Worm (Caenorhabditis elegans) whole organism, L1 larva: ENCODE data around the gene tat-3.

Source experiments
- ama-1 ChIP-seq: fragments of 150-350 bp; optimal IDR thresholded peaks from 2 replicates; lab custom pipeline; 2014
- blmp-1 ChIP-seq: fragments of 150-350 bp; optimal IDR thresholded peaks from 2 replicates; lab custom pipeline; 2014; ENCODE audit warnings: missing biosample characterization, missing genetic modification characterization
- ceh-88 ChIP-seq: fragments of 200-800 bp; sonication (Bioruptor generic); IDR thresholded peaks from 2 replicates; pipeline ENCODE4 v1.3.6; 2022; ENCODE audit warnings: missing genetic modification characterization, missing compliant biosample characterization
- egl-27 ChIP-seq, 2 experiments: fragments of 150-350 bp in 1 of 2; sonication (generic microtip); optimal IDR thresholded peaks; 3 replicates each; lab custom pipeline; 2017 to 2018; ENCODE audit warnings: missing biosample characterization in 2 of 2, missing genetic modification characterization in 2 of 2, missing genetic modification reagents in 2 of 2
- elt-2 ChIP-seq: sonication (generic microtip); optimal IDR thresholded peaks from 2 replicates; lab custom pipeline; 2016; ENCODE audit warnings: missing genetic modification characterization, mild to moderate bottlenecking, inconsistent platforms, missing compliant biosample characterization, missing genetic modification reagents
- jun-1 ChIP-seq: fragments of 150-350 bp; optimal IDR thresholded peaks from 2 replicates; lab custom pipeline; 2014; ENCODE audit warnings: missing biosample characterization, missing genetic modification reagents, missing genetic modification characterization
- lin-35 ChIP-seq, 2 experiments: fragments of 150-350 bp; optimal IDR thresholded peaks; 2 replicates each; lab custom pipeline; 2014; ENCODE audit warnings: missing biosample characterization in 2 of 2, missing genetic modification characterization in 2 of 2, missing genetic modification reagents in 2 of 2
- unc-130 ChIP-seq: fragments of 150-350 bp; optimal IDR thresholded peaks from 2 replicates; lab custom pipeline; 2017; ENCODE audit warnings: missing biosample characterization, missing genetic modification characterization, inconsistent platforms
- zag-1 ChIP-seq: fragments of 150-350 bp; optimal IDR thresholded peaks from 2 replicates; lab custom pipeline; 2014; ENCODE audit warnings: missing biosample characterization, missing genetic modification characterization

ce11 chrIII:10706481-10706880 is 24.0 kb downstream of the tat-3 start:
- TF ChIP-seq lin-35 (GFP tag; optimal IDR thresholded peaks at IDR 0.05; lab: Kevin White, UChicago) (no peak), egl-27 (tag; optimal IDR thresholded peaks at IDR 0.05; lab: Kevin White, UChicago) (no peak), jun-1 (tag; lab: Kevin White, UChicago) (no peak), ama-1 (lab: Kevin White, UChicago) (no peak), elt-2 (tag; lab: Kevin White, UChicago) (no peak), unc-130 (tag; lab: Kevin White, UChicago) (no peak), ceh-88 (GFP tag; lab: Robert Waterston, UW) (no peak), blmp-1 (tag; lab: Kevin White, UChicago) (no peak), zag-1 (no peak)
